Fruit fly (Drosophila melanogaster) whole organism, embryonic: ENCODE data around the gene Tsp29Fb.

Source experiments
- Atf6 ChIP-seq: fragments of 200-800 bp; sonication (Bioruptor generic); IDR thresholded peaks from 2 replicates; pipeline ENCODE4 v1.3.6; 2022; ENCODE audit warnings: missing biosample characterization, missing genetic modification characterization
- B-H1 ChIP-seq: fragments of 200-800 bp; sonication (Bioruptor generic); IDR thresholded peaks from 3 replicates; pipeline ENCODE4 v1.3.6; 2022; ENCODE audit warnings: missing biosample characterization, missing genetic modification characterization
- B-H2 ChIP-seq: fragments of 200-800 bp; sonication (Bioruptor generic); optimal IDR thresholded peaks from 2 replicates; lab custom pipeline; 2018; ENCODE audit warnings: missing biosample characterization, mild to moderate bottlenecking, missing genetic modification characterization
- Bdp1 ChIP-seq: fragments of 200-800 bp; sonication (Bioruptor generic); optimal IDR thresholded peaks from 3 replicates; lab custom pipeline; 2016; ENCODE audit warnings: missing biosample characterization, missing genetic modification characterization
- Bteb2 ChIP-seq: fragments of 200-800 bp; sonication (Bioruptor generic); optimal IDR thresholded peaks from 2 replicates; lab custom pipeline; 2016; ENCODE audit warnings: missing biosample characterization, missing genetic modification characterization
- CG1024 ChIP-seq: fragments of 200-800 bp; sonication (Bioruptor generic); IDR thresholded peaks from 2 replicates; pipeline ENCODE4 v1.3.6; 2022; ENCODE audit warnings: missing biosample characterization, missing genetic modification characterization
- CG10366 ChIP-seq: fragments of 200-800 bp; sonication (Bioruptor generic); IDR thresholded peaks from 2 replicates; pipeline ENCODE4 v1.3.6; 2022; ENCODE audit warnings: missing biosample characterization, missing genetic modification characterization
- CG15479 ChIP-seq: fragments of 200-800 bp; sonication (Bioruptor generic); optimal IDR thresholded peaks from 3 replicates; lab custom pipeline; 2019; ENCODE audit warnings: missing biosample characterization, mild to moderate bottlenecking, missing genetic modification characterization, moderate library complexity
- CG15601 ChIP-seq: fragments of 200-800 bp; sonication (Bioruptor generic); optimal IDR thresholded peaks from 3 replicates; lab custom pipeline; 2019; ENCODE audit warnings: missing biosample characterization, mild to moderate bottlenecking, missing genetic modification characterization, moderate library complexity
- CG17359 ChIP-seq: fragments of 200-800 bp; sonication (Bioruptor generic); optimal IDR thresholded peaks from 3 replicates; lab custom pipeline; 2018; ENCODE audit warnings: missing biosample characterization, mild to moderate bottlenecking, missing genetic modification characterization, moderate library complexity
- CG17385 ChIP-seq: fragments of 200-800 bp; sonication (Bioruptor generic); optimal IDR thresholded peaks from 3 replicates; lab custom pipeline; 2018; ENCODE audit warnings: missing biosample characterization, mild to moderate bottlenecking, missing genetic modification characterization
- CG30020 ChIP-seq: fragments of 200-800 bp; optimal IDR thresholded peaks from 2 replicates; lab custom pipeline; 2019; ENCODE audit warnings: missing biosample characterization, mild to moderate bottlenecking, missing genetic modification characterization, moderate library complexity
- CG31365 ChIP-seq: fragments of 200-800 bp; sonication (Bioruptor generic); optimal IDR thresholded peaks from 2 replicates; lab custom pipeline; 2018; ENCODE audit warnings: missing biosample characterization, mild to moderate bottlenecking, missing genetic modification characterization
- CG42726 ChIP-seq: fragments of 200-800 bp; sonication (Bioruptor generic); IDR thresholded peaks from 2 replicates; pipeline ENCODE4 v1.3.6; 2022; ENCODE audit warnings: missing biosample characterization, missing genetic modification characterization; ENCODE audit not compliant: partially characterized antibody
- CG4404 ChIP-seq: fragments of 200-800 bp; sonication (Bioruptor generic); IDR thresholded peaks from 2 replicates; pipeline ENCODE4 v1.3.6; 2022; ENCODE audit warnings: missing biosample characterization, missing genetic modification characterization
- CG4820 ChIP-seq: fragments of 200-800 bp; sonication (Bioruptor generic); optimal IDR thresholded peaks from 3 replicates; lab custom pipeline; 2016; ENCODE audit warnings: missing biosample characterization, missing genetic modification characterization
- CG8359 ChIP-seq: fragments of 200-800 bp; sonication (Bioruptor generic); optimal IDR thresholded peaks from 2 replicates; lab custom pipeline; 2017; ENCODE audit warnings: missing biosample characterization, mild to moderate bottlenecking, missing genetic modification characterization, borderline replicate concordance
- CHES-1-like ChIP-seq: fragments of 200-800 bp; sonication (Bioruptor generic); optimal IDR thresholded peaks from 2 replicates; lab custom pipeline; 2016; ENCODE audit warnings: missing biosample characterization, missing genetic modification characterization
- Dfd ChIP-seq, 2 experiments: fragments of >200 bp; optimal IDR thresholded peaks; 2 replicates each; lab custom pipeline; 2017; ENCODE audit warnings: missing biosample characterization in 2 of 2, missing genetic modification characterization in 2 of 2
- Doc2 ChIP-seq: fragments of 200-800 bp; sonication (Bioruptor generic); IDR thresholded peaks from 2 replicates; pipeline ENCODE4 v1.3.6; 2022; ENCODE audit warnings: missing biosample characterization, missing genetic modification characterization
- Fer1 ChIP-seq: fragments of 200-800 bp; sonication (Bioruptor generic); optimal IDR thresholded peaks from 2 replicates; lab custom pipeline; 2017; ENCODE audit warnings: missing biosample characterization, mild to moderate bottlenecking, missing genetic modification characterization
- HLHmδ ChIP-seq: fragments of 200-800 bp; sonication (Bioruptor generic); optimal IDR thresholded peaks from 2 replicates; lab custom pipeline; 2018; ENCODE audit warnings: missing biosample characterization, mild to moderate bottlenecking, missing genetic modification characterization, moderate library complexity
- Max ChIP-seq: fragments of 200-800 bp; sonication (Bioruptor generic); optimal IDR thresholded peaks from 2 replicates; lab custom pipeline; 2016; ENCODE audit warnings: missing biosample characterization, mild to moderate bottlenecking, missing genetic modification characterization
- Myb ChIP-seq: fragments of 200-800 bp; sonication (Bioruptor generic); optimal IDR thresholded peaks from 2 replicates; lab custom pipeline; 2016; ENCODE audit warnings: missing biosample characterization, missing genetic modification characterization
- Pdp1 ChIP-seq, 2 experiments: fragments of 200-800 bp; sonication (Bioruptor generic); optimal IDR thresholded peaks; 3 replicates each; lab custom pipeline; 2016; ENCODE audit warnings: missing biosample characterization in 2 of 2, missing genetic modification characterization in 2 of 2, mild to moderate bottlenecking in 1 of 2, moderate library complexity in 1 of 2
- Spps ChIP-seq: fragments of 200-800 bp; sonication (Bioruptor generic); optimal IDR thresholded peaks from 2 replicates; lab custom pipeline; 2018; ENCODE audit warnings: missing biosample characterization, mild to moderate bottlenecking, missing genetic modification characterization
- Xbp1 ChIP-seq: fragments of 200-800 bp; sonication (Bioruptor generic); optimal IDR thresholded peaks from 3 replicates; lab custom pipeline; 2016; ENCODE audit warnings: missing biosample characterization, mild to moderate bottlenecking, missing genetic modification characterization
- amos ChIP-seq: fragments of 200-800 bp; sonication (Bioruptor generic); IDR thresholded peaks from 2 replicates; pipeline ENCODE4 v1.3.6; 2022; ENCODE audit warnings: missing biosample characterization, missing genetic modification characterization; ENCODE audit not compliant: partially characterized antibody
- aop ChIP-seq: fragments of 200-800 bp; sonication (Bioruptor generic); IDR thresholded peaks from 2 replicates; pipeline ENCODE4 v1.3.6; 2022; ENCODE audit warnings: missing biosample characterization, missing genetic modification characterization
- da ChIP-seq: fragments of 200-800 bp; sonication (Bioruptor generic); optimal IDR thresholded peaks from 2 replicates; lab custom pipeline; 2016; ENCODE audit warnings: missing biosample characterization, missing genetic modification characterization
- dysf ChIP-seq: fragments of 200-800 bp; sonication (Bioruptor generic); IDR thresholded peaks from 3 replicates; pipeline ENCODE4 v1.3.6; 2022; ENCODE audit warnings: missing biosample characterization, missing genetic modification characterization
- emc ChIP-seq: fragments of 200-800 bp; sonication (Bioruptor generic); optimal IDR thresholded peaks from 2 replicates; lab custom pipeline; 2016; ENCODE audit warnings: missing biosample characterization, missing genetic modification characterization
- en ChIP-seq: fragments of 200-800 bp; sonication (Bioruptor generic); optimal IDR thresholded peaks from 2 replicates; lab custom pipeline; 2016; ENCODE audit warnings: missing biosample characterization, missing genetic modification characterization
- esg ChIP-seq: fragments of 200-800 bp; sonication (Bioruptor generic); conservative IDR thresholded peaks from 2 replicates; pipeline ENCODE4 v1.3.6; 2022; ENCODE audit warnings: missing biosample characterization, missing genetic modification characterization
- eve ChIP-seq, 2 experiments: fragments of >200 bp; optimal IDR thresholded peaks; 2 replicates each; lab custom pipeline; 2017; ENCODE audit warnings: missing biosample characterization in 2 of 2, missing genetic modification characterization in 2 of 2
- exex ChIP-seq: fragments of 200-800 bp; sonication (Bioruptor generic); optimal IDR thresholded peaks from 4 replicates; lab custom pipeline; 2018; ENCODE audit warnings: missing biosample characterization, mild to moderate bottlenecking, missing genetic modification characterization, moderate library complexity
- fru ChIP-seq: fragments of >200 bp; optimal IDR thresholded peaks from 2 replicates; lab custom pipeline; 2017
- grau ChIP-seq: fragments of 200-800 bp; optimal IDR thresholded peaks from 3 replicates; lab custom pipeline; 2019; ENCODE audit warnings: missing biosample characterization, mild to moderate bottlenecking, missing genetic modification characterization, moderate library complexity
- hb ChIP-seq: fragments of 200-800 bp; sonication (Bioruptor generic); IDR thresholded peaks from 3 replicates; pipeline ENCODE4 v1.3.6; 2022; ENCODE audit warnings: missing biosample characterization, missing genetic modification characterization; ENCODE audit not compliant: partially characterized antibody
- kni ChIP-seq: fragments of 200-800 bp; sonication (Bioruptor generic); optimal IDR thresholded peaks from 3 replicates; lab custom pipeline; 2017; ENCODE audit warnings: mild to moderate bottlenecking, missing biosample characterization, missing genetic modification reagents, missing genetic modification characterization
- lbe ChIP-seq: fragments of 200-800 bp; sonication (Bioruptor generic); optimal IDR thresholded peaks from 2 replicates; lab custom pipeline; 2016; ENCODE audit warnings: missing biosample characterization, mild to moderate bottlenecking, missing genetic modification characterization
- lilli ChIP-seq: fragments of 200-800 bp; sonication (Bioruptor generic); optimal IDR thresholded peaks from 3 replicates; lab custom pipeline; 2016; ENCODE audit warnings: missing biosample characterization, missing genetic modification characterization
- luna ChIP-seq: fragments of 200-800 bp; sonication (Bioruptor generic); optimal IDR thresholded peaks from 2 replicates; lab custom pipeline; 2016; ENCODE audit warnings: missing biosample characterization, missing genetic modification characterization
- nom ChIP-seq: fragments of 200-800 bp; sonication (Bioruptor generic); optimal IDR thresholded peaks from 2 replicates; lab custom pipeline; 2017; ENCODE audit warnings: missing biosample characterization, missing genetic modification characterization, mild to moderate bottlenecking, moderate library complexity, missing genetic modification reagents
- onecut ChIP-seq: fragments of 200-800 bp; sonication (Bioruptor generic); IDR thresholded peaks from 2 replicates; pipeline ENCODE4 v1.3.6; 2022; ENCODE audit warnings: missing biosample characterization, missing genetic modification characterization
- sd ChIP-seq: fragments of 200-800 bp; sonication (Bioruptor generic); optimal IDR thresholded peaks from 3 replicates; lab custom pipeline; 2018; ENCODE audit warnings: missing biosample characterization, mild to moderate bottlenecking, missing genetic modification characterization, moderate library complexity
- seq ChIP-seq: fragments of 200-800 bp; sonication (Bioruptor generic); IDR thresholded peaks from 2 replicates; pipeline ENCODE4 v1.3.6; 2022; ENCODE audit warnings: missing biosample characterization, missing genetic modification characterization
- slbo ChIP-seq: fragments of 200-800 bp; sonication (Bioruptor generic); IDR thresholded peaks from 2 replicates; pipeline ENCODE4 v1.3.6; 2022; ENCODE audit warnings: missing biosample characterization, missing genetic modification characterization
- ttk ChIP-seq: fragments of 200-800 bp; sonication (Bioruptor generic); IDR thresholded peaks from 2 replicates; pipeline ENCODE4 v2.1.2; 2022; ENCODE audit warnings: missing biosample characterization, missing genetic modification characterization
- zen ChIP-seq: fragments of 200-800 bp; sonication (Bioruptor generic); optimal IDR thresholded peaks from 3 replicates; lab custom pipeline; 2018; ENCODE audit warnings: missing biosample characterization, mild to moderate bottlenecking, missing genetic modification characterization, moderate library complexity

Tsp29Fb gene

DNA sequence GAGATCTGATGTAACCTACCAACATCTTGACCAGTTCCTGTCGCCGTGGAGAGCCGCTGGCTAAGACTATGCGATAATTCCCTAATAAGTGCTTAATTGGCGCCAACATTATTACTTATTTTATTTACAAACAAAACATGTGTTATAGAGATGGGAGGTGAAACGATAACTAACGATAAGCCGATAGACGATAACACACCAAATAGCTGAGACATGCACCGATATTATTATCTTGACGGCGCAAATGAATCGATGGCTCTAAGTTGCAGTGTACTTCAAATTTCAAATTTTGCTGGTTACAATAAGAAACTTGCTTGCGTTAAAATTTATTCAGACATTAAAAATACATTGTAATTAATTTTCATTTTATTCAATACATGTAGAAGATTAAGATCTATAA is 5.9 kb downstream of the Tsp29Fb start, which contains the start of gene CG9515 (continued):
- peak; percentile 61; the same call in 1 of the 2 replicates for TF ChIP-seq CG42726 (GFP tag; lab: Robert Waterston, UW)
- no peak for TF ChIP-seq CG30020 (tag; lab: Kevin White, UChicago)
- TF ChIP-seq amos: peak; percentile 65; the same call in 1 of the 2 replicates
- peak; percentile 80 for TF ChIP-seq Myb
- peak; percentile 20 for TF ChIP-seq lbe (GFP tag; lab: Kevin White, UChicago)
- no peak for TF ChIP-seq Xbp1 (GFP tag; lab: Kevin White, UChicago)
- TF ChIP-seq Fer1 (GFP tag; lab: Kevin White, UChicago): peak; percentile 6
- no peak for TF ChIP-seq CG31365 (tag; lab: Kevin White, UChicago)
- TF ChIP-seq lilli: peak; percentile 32
- peak; percentile 49 for TF ChIP-seq zen

DNA sequence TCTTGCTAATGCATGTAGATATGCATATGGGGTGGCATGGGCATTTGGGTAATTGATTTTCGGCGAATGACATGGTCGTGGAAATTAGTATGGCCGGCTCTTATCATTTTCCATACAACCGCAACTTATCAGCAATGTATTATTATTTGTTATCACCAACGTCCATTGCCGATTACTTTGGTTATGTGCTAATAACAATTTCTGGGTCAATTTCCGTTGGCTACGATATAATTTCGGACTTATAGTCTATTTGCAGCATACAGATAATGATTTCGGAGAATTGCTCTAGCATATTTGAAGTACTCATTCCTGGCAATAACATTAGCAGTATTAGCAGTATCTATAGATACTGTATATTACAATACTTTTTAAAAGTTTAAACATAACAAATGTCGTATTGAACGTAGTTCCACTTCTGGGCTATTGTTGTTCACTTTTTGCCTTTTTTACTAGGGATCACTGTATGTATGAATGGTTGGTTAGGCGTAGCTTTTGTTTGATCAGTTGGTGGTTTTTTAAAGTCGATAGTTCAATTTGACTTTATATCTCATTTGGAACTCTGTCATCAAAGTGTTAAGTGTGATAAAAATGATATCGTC is 9.6 kb downstream of the Tsp29Fb start, which contains the start of gene CG46397:
TSS of gene CG46397 (plus strand) at position 549 of the 599 bp plus-strand sequence.
- TF ChIP-seq Bteb2 (no peak), CHES-1-like (GFP tag; lab: Kevin White, UChicago) (no peak), onecut (no peak), hb (GFP tag; lab: Robert Waterston, UW) (no peak), Dfd (GFP tag; optimal IDR thresholded peaks at IDR 0.05; lab: Kevin White, UChicago) (no peak), Bdp1 (GFP tag; lab: Kevin White, UChicago) (no peak), emc (GFP tag; lab: Kevin White, UChicago) (no peak), CG17359 (tag; lab: Kevin White, UChicago) (no peak), Max (no peak), B-H2 (GFP tag; lab: Kevin White, UChicago) (no peak), CG4404 (no peak), da (GFP tag; lab: Kevin White, UChicago) (no peak), Doc2 (GFP tag; lab: Robert Waterston, UW) (no peak), HLHmδ (GFP tag; lab: Kevin White, UChicago) (no peak), slbo (GFP tag; lab: Robert Waterston, UW) (no peak), luna (GFP tag; lab: Kevin White, UChicago) (no peak), dysf (no peak), ttk (GFP tag; lab: Robert Waterston, UW) (no peak), en (GFP tag; lab: Kevin White, UChicago) (no peak), amos (no peak), Atf6 (GFP tag; lab: Robert Waterston, UW) (no peak), CG15479 (GFP tag; lab: Kevin White, UChicago) (peak; percentile 33), fru (lab: Kevin White, UChicago) (no peak), exex (tag; lab: Kevin White, UChicago) (peak; percentile 94), CG17385 (GFP tag; lab: Kevin White, UChicago) (no peak), eve (GFP tag; optimal IDR thresholded peaks at IDR 0.05; lab: Kevin White, UChicago) (peak in 1 of 2 experiments; percentile 4), esg (GFP tag; lab: Robert Waterston, UW) (no peak), sd (tag; lab: Kevin White, UChicago) (peak; percentile 21), seq (GFP tag; lab: Robert Waterston, UW) (no peak), CG1024 (GFP tag; lab: Robert Waterston, UW) (no peak), nom (GFP tag; lab: Kevin White, UChicago) (no peak), CG15601 (tag; lab: Kevin White, UChicago) (no peak), aop (no peak), CG4820 (no peak), kni (no peak), CG10366 (GFP tag; lab: Robert Waterston, UW) (no peak), Pdp1 (GFP tag; optimal IDR thresholded peaks at IDR 0.05; lab: Kevin White, UChicago) (peak in 1 of 2 experiments; percentile 8), CG8359 (GFP tag; lab: Kevin White, UChicago) (no peak), Spps (tag; lab: Kevin White, UChicago) (no peak), grau (peak; percentile 63), B-H1 (no peak)
